Worm (Caenorhabditis elegans): ENCODE data around the gene gck-1.

DNA sequence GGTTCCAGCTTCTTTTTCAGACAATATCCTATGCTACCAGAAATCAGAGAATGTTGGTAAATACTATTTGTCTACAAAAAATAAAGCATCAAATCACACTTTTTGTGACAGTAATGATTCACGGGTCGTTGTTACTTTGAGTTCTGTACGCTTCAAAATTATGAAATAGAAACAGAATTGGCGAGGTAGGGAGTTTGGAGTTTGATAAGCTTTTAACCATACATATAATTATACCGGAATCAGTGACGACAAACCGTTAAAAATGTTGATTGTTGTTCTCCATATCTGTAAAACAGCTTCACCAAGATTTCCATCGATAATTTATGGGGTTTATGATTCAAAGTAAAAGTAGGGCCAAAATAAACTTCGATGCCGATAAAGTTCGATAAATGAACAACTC, 30.3 kb downstream of the gck-1 start:
- TF ChIP-seq C08G9.2 (tag; optimal IDR thresholded peaks at IDR 0.05) (no peak), ttx-3 (tag; optimal IDR thresholded peaks at IDR 0.05) (no peak), K02D7.2 (tag; optimal IDR thresholded peaks at IDR 0.05) (no peak), nfya-1 (tag; optimal IDR thresholded peaks at IDR 0.05) (no peak)

All from whole organism, late embryonic.